Fruit fly (Drosophila melanogaster) whole organism, embryonic: ENCODE measurements around the gene CG8516.

ENCODE experiments used
- Aef1 ChIP-seq: fragments of 200-800 bp; sonication (Bioruptor generic); IDR thresholded peaks from 3 replicates; pipeline ENCODE4 v1.3.6; 2022; ENCODE audit warnings: missing biosample characterization, missing genetic modification characterization
- Atf-2 ChIP-seq: fragments of 200-800 bp; sonication (Bioruptor generic); optimal IDR thresholded peaks from 2 replicates; lab custom pipeline; 2016; ENCODE audit warnings: missing biosample characterization, missing genetic modification characterization
- Atf3 ChIP-seq: fragments of 200-800 bp; sonication (Bioruptor generic); optimal IDR thresholded peaks from 3 replicates; lab custom pipeline; 2016; ENCODE audit warnings: missing biosample characterization, missing genetic modification characterization
- CG10147 ChIP-seq: fragments of 200-800 bp; sonication (Bioruptor generic); optimal IDR thresholded peaks from 2 replicates; lab custom pipeline; 2019; ENCODE audit warnings: missing biosample characterization, mild to moderate bottlenecking, missing genetic modification characterization, moderate library complexity
- CG10543 ChIP-seq: fragments of 200-800 bp; sonication (Bioruptor generic); optimal IDR thresholded peaks from 3 replicates; lab custom pipeline; 2017; ENCODE audit warnings: missing biosample characterization, mild to moderate bottlenecking, missing genetic modification characterization, moderate library complexity
- CG10654 ChIP-seq: fragments of 200-800 bp; sonication (Bioruptor generic); optimal IDR thresholded peaks from 2 replicates; lab custom pipeline; 2016; ENCODE audit warnings: missing biosample characterization, missing genetic modification characterization
- CG10959 ChIP-seq: fragments of 200-800 bp; sonication (Bioruptor generic); IDR thresholded peaks from 2 replicates; pipeline ENCODE4 v1.3.6; 2022; ENCODE audit warnings: missing biosample characterization, missing genetic modification characterization
- CG12769 ChIP-seq: fragments of 200-800 bp; sonication (Bioruptor generic); optimal IDR thresholded peaks from 2 replicates; lab custom pipeline; 2019; ENCODE audit warnings: missing biosample characterization, mild to moderate bottlenecking, missing genetic modification characterization, moderate library complexity
- CG13296 ChIP-seq: fragments of 200-800 bp; sonication (Bioruptor generic); optimal IDR thresholded peaks from 3 replicates; lab custom pipeline; 2018; ENCODE audit warnings: missing biosample characterization, mild to moderate bottlenecking, missing genetic modification characterization
- CG18599 ChIP-seq: fragments of 200-800 bp; sonication (Bioruptor generic); optimal IDR thresholded peaks from 3 replicates; lab custom pipeline; 2017; ENCODE audit warnings: missing biosample characterization, missing genetic modification characterization, mild to moderate bottlenecking, moderate library complexity, missing genetic modification reagents
- CG2202 ChIP-seq: fragments of 200-800 bp; sonication (Bioruptor generic); optimal IDR thresholded peaks from 2 replicates; lab custom pipeline; 2018; ENCODE audit warnings: missing biosample characterization, mild to moderate bottlenecking, missing genetic modification characterization
- CG31388 ChIP-seq: fragments of 200-800 bp; sonication (Bioruptor generic); optimal IDR thresholded peaks from 2 replicates; lab custom pipeline; 2016; ENCODE audit warnings: missing biosample characterization, missing genetic modification characterization
- CG34376 ChIP-seq: fragments of 200-800 bp; sonication (Bioruptor generic); optimal IDR thresholded peaks from 2 replicates; lab custom pipeline; 2018; ENCODE audit warnings: missing biosample characterization, mild to moderate bottlenecking, missing genetic modification characterization
- CG4404 ChIP-seq: fragments of 200-800 bp; sonication (Bioruptor generic); IDR thresholded peaks from 2 replicates; pipeline ENCODE4 v1.3.6; 2022; ENCODE audit warnings: missing biosample characterization, missing genetic modification characterization
- CG5180 ChIP-seq: fragments of 200-800 bp; sonication (Bioruptor generic); optimal IDR thresholded peaks from 3 replicates; lab custom pipeline; 2017; ENCODE audit warnings: missing biosample characterization, missing genetic modification characterization, mild to moderate bottlenecking, moderate library complexity, missing genetic modification reagents
- CG5245 ChIP-seq: fragments of 200-800 bp; sonication (Bioruptor generic); optimal IDR thresholded peaks from 3 replicates; lab custom pipeline; 2016; ENCODE audit warnings: missing biosample characterization, missing genetic modification characterization
- CG6175 ChIP-seq: fragments of 200-800 bp; sonication (Bioruptor generic); IDR thresholded peaks from 3 replicates; pipeline ENCODE4 v1.3.6; 2022; ENCODE audit warnings: missing biosample characterization, missing genetic modification characterization
- CG6765 ChIP-seq: fragments of 200-800 bp; sonication (Bioruptor generic); optimal IDR thresholded peaks from 3 replicates; lab custom pipeline; 2017; ENCODE audit warnings: missing biosample characterization, mild to moderate bottlenecking, missing genetic modification characterization
- CG8290 ChIP-seq, 3 experiments: fragments of 200-800 bp; sonication (Bioruptor generic); optimal IDR thresholded peaks; 2 replicates each; lab custom pipeline; 2016 to 2019; ENCODE audit warnings: missing biosample characterization in 3 of 3, missing genetic modification characterization in 3 of 3, mild to moderate bottlenecking in 2 of 3, moderate library complexity in 1 of 3
- CG8944 ChIP-seq: fragments of 200-800 bp; sonication (Bioruptor generic); optimal IDR thresholded peaks from 3 replicates; lab custom pipeline; 2016; ENCODE audit warnings: missing biosample characterization, missing genetic modification characterization
- CG9932 ChIP-seq: fragments of 200-800 bp; sonication (Bioruptor generic); IDR thresholded peaks from 2 replicates; pipeline ENCODE4 v1.3.6; 2022; ENCODE audit warnings: missing biosample characterization, missing genetic modification characterization
- Deaf1 ChIP-seq: fragments of 200-800 bp; optimal IDR thresholded peaks from 3 replicates; lab custom pipeline; 2019; ENCODE audit warnings: missing biosample characterization, mild to moderate bottlenecking, missing genetic modification characterization, moderate library complexity
- E2f1 ChIP-seq: fragments of 200-800 bp; sonication (Bioruptor generic); IDR thresholded peaks from 2 replicates; pipeline ENCODE4 v1.3.6; 2022; ENCODE audit warnings: missing biosample characterization, missing genetic modification characterization
- GATAe ChIP-seq: fragments of 200-800 bp; sonication (Bioruptor generic); conservative IDR thresholded peaks from 2 replicates; pipeline ENCODE4 v1.3.6; 2022; ENCODE audit warnings: missing biosample characterization, missing genetic modification characterization
- HmgZ ChIP-seq: fragments of 200-800 bp; sonication (Bioruptor generic); optimal IDR thresholded peaks from 2 replicates; lab custom pipeline; 2018; ENCODE audit warnings: missing biosample characterization, mild to moderate bottlenecking, missing genetic modification characterization
- Hmr ChIP-seq: fragments of 200-800 bp; sonication (Bioruptor generic); optimal IDR thresholded peaks from 3 replicates; lab custom pipeline; 2017; ENCODE audit warnings: mild to moderate bottlenecking, missing biosample characterization, missing genetic modification reagents, missing genetic modification characterization
- Hr78 ChIP-seq, 2 experiments: fragments of 200-800 bp in 1 of 2; fragments of >200 bp in 1 of 2; sonication (Bioruptor generic) in 1 of 2; optimal IDR thresholded peaks; 2 replicates each; lab custom pipeline; 2017 to 2019; ENCODE audit warnings: missing biosample characterization in 2 of 2, missing genetic modification characterization in 2 of 2, mild to moderate bottlenecking in 1 of 2, moderate library complexity in 1 of 2
- Med ChIP-seq: fragments of 200-800 bp; sonication (Bioruptor generic); peaks from one replicate; lab custom pipeline; 2016; ENCODE audit warnings: missing biosample characterization, missing genetic modification characterization, mild to moderate bottlenecking, inconsistent platforms, moderate library complexity
- NfI ChIP-seq: fragments of 200-800 bp; sonication (Bioruptor generic); optimal IDR thresholded peaks from 3 replicates; lab custom pipeline; 2018; ENCODE audit warnings: missing biosample characterization, mild to moderate bottlenecking, missing genetic modification characterization, moderate library complexity
- PHDP ChIP-seq: fragments of 200-800 bp; sonication (Bioruptor generic); optimal IDR thresholded peaks from 3 replicates; lab custom pipeline; 2018; ENCODE audit warnings: missing biosample characterization, mild to moderate bottlenecking, missing genetic modification characterization, moderate library complexity
- Pdp1 ChIP-seq, 2 experiments: fragments of 200-800 bp; sonication (Bioruptor generic); optimal IDR thresholded peaks; 3 replicates each; lab custom pipeline; 2016; ENCODE audit warnings: missing biosample characterization in 2 of 2, missing genetic modification characterization in 2 of 2, mild to moderate bottlenecking in 1 of 2, moderate library complexity in 1 of 2
- Tbp ChIP-seq: fragments of >200 bp; optimal IDR thresholded peaks from 2 replicates; lab custom pipeline; 2018; ENCODE audit warnings: missing biosample characterization, missing genetic modification characterization
- Vsx1 ChIP-seq: fragments of 200-800 bp; sonication (Bioruptor generic); optimal IDR thresholded peaks from 2 replicates; lab custom pipeline; 2017; ENCODE audit warnings: missing biosample characterization, mild to moderate bottlenecking, missing genetic modification characterization, missing genetic modification reagents
- Xrp1 ChIP-seq: fragments of 200-800 bp; sonication (Bioruptor generic); IDR thresholded peaks from 2 replicates; pipeline ENCODE4 v1.3.6; 2022; ENCODE audit warnings: missing biosample characterization, missing genetic modification characterization
- az2 ChIP-seq: fragments of 200-800 bp; sonication (Bioruptor generic); optimal IDR thresholded peaks from 3 replicates; lab custom pipeline; 2016; ENCODE audit warnings: missing biosample characterization, missing genetic modification characterization
- bsh ChIP-seq, 2 experiments: fragments of 200-800 bp; sonication (Bioruptor generic); optimal IDR thresholded peaks; 2 replicates each; lab custom pipeline; 2017 to 2018; ENCODE audit warnings: mild to moderate bottlenecking in 2 of 2, missing biosample characterization in 2 of 2, missing genetic modification characterization in 2 of 2, moderate library complexity in 1 of 2
- chinmo ChIP-seq: fragments of 200-800 bp; sonication (Bioruptor generic); IDR thresholded peaks from 4 replicates; pipeline ENCODE4 v1.3.6; 2022; ENCODE audit warnings: missing biosample characterization, missing genetic modification characterization; ENCODE audit not compliant: partially characterized antibody
- exex ChIP-seq: fragments of 200-800 bp; sonication (Bioruptor generic); optimal IDR thresholded peaks from 4 replicates; lab custom pipeline; 2018; ENCODE audit warnings: missing biosample characterization, mild to moderate bottlenecking, missing genetic modification characterization, moderate library complexity
- fru ChIP-seq: fragments of >200 bp; optimal IDR thresholded peaks from 2 replicates; lab custom pipeline; 2017
- ftz-f1 ChIP-seq: fragments of 200-800 bp; sonication (Bioruptor generic); optimal IDR thresholded peaks from 2 replicates; lab custom pipeline; 2016; ENCODE audit warnings: missing biosample characterization, missing genetic modification characterization
- grn ChIP-seq: fragments of 200-800 bp; sonication (Bioruptor generic); optimal IDR thresholded peaks from 3 replicates; lab custom pipeline; 2017; ENCODE audit warnings: missing biosample characterization, missing genetic modification characterization
- kay ChIP-seq: fragments of 200-800 bp; sonication (Bioruptor generic); optimal IDR thresholded peaks from 2 replicates; lab custom pipeline; 2016; ENCODE audit warnings: missing biosample characterization, missing genetic modification characterization
- lab ChIP-seq: fragments of 200-800 bp; sonication (Bioruptor generic); optimal IDR thresholded peaks from 3 replicates; lab custom pipeline; 2017; ENCODE audit warnings: missing biosample characterization, missing genetic modification characterization, mild to moderate bottlenecking, moderate library complexity, missing genetic modification reagents
- mam ChIP-seq: fragments of 200-800 bp; sonication (Bioruptor generic); optimal IDR thresholded peaks from 3 replicates; lab custom pipeline; 2016; ENCODE audit warnings: missing biosample characterization, missing genetic modification characterization
- mirr ChIP-seq: fragments of 200-800 bp; sonication (Bioruptor generic); optimal IDR thresholded peaks from 3 replicates; lab custom pipeline; 2018; ENCODE audit warnings: missing biosample characterization, mild to moderate bottlenecking, missing genetic modification characterization
- mld ChIP-seq: fragments of 200-800 bp; sonication (Bioruptor generic); IDR thresholded peaks from 3 replicates; pipeline ENCODE4 v1.3.6; 2022; ENCODE audit warnings: missing biosample characterization, missing genetic modification characterization; ENCODE audit not compliant: partially characterized antibody
- sug ChIP-seq: fragments of 200-800 bp; optimal IDR thresholded peaks from 2 replicates; lab custom pipeline; 2019; ENCODE audit warnings: missing biosample characterization, mild to moderate bottlenecking, missing genetic modification characterization, moderate library complexity

CG8516 gene

DNA sequence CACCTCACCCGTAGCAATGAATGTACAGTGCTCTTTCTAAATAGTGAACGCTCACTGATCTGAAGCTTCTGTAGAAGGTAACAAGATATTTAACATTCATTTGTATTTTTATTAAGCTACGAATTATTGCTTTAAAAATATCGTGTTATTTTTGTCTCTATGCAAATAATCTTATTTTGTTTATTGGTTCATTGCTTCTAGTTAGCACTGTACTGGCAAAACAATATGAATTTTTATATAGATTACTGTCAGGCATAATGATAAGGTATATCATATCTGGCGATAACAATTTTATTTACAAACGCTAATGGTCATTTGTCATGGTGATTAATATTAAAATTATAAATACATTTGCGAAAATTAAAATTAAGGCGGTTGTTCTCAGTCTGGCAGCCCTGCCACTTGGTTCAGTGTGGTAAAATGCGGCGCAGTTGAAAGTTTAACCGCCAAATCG lies 21.5 kb upstream of the CG8516 start, which contains the start of gene CG9471 (continued):
- TF ChIP-seq az2 (GFP tag; lab: Kevin White, UChicago) (peak; percentile 93), CG9932 (peak; percentile 93), CG8944 (GFP tag; lab: Kevin White, UChicago) (peak; percentile 88), Atf-2 (GFP tag; lab: Kevin White, UChicago) (peak; percentile 82), CG34376 (peak; percentile 87), CG10147 (GFP tag; lab: Kevin White, UChicago) (peak; percentile 82), NfI (peak; percentile 91), fru (no peak), Tbp (GFP tag; lab: Kevin White, UChicago) (no peak), Xrp1 (GFP tag; lab: Robert Waterston, UW) (peak; percentile 95), mld (no peak), CG31388 (GFP tag; lab: Kevin White, UChicago) (peak; percentile 57), E2f1 (GFP tag; lab: Robert Waterston, UW) (peak; percentile 91), CG8290 (GFP tag; optimal IDR thresholded peaks at IDR 0.05; lab: Kevin White, UChicago) (peak; percentile 81), CG8290 (tag; optimal IDR thresholded peaks at IDR 0.05; lab: Kevin White, UChicago) (peak in 1 of 2 experiments; percentile 79), CG6175 (GFP tag; lab: Robert Waterston, UW) (peak; percentile 67; the same call in 1 of the 3 replicates)

DNA sequence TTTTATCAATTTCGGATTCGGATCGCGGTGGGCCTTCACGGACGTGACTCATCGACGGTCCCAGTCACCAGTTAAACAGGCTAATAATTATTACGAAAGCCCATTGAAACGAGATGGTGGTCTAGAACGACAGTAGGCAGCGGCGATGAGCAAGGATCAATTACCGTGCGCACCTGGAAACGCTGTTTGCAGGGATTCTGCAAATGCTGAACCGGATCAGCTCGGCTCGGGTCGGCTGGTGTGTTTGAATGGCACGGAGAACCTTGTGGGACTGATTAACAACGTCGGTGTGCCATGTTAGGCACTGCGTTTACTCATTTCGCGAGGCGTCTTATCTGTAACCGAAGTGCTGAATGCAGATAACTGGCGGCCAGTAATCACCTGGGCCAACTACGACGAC lies 18.9 kb upstream of the CG8516 start, which contains the start of gene Whamy:
TSS of gene Whamy (minus strand) at position 273 of the 400 bp plus-strand sequence.
- TF ChIP-seq ftz-f1: peak; percentile 49
- TF ChIP-seq CG34376: peak; percentile 76
- no peak for TF ChIP-seq CG10654 (GFP tag; lab: Kevin White, UChicago)
- TF ChIP-seq mam (GFP tag; lab: Kevin White, UChicago): no peak
- TF ChIP-seq CG12769: peak; percentile 11
- no peak for TF ChIP-seq CG2202 (tag; lab: Kevin White, UChicago)
- peak; percentile 70 for TF ChIP-seq Med (GFP tag; lab: Kevin White, UChicago)
- peak; percentile 20 for TF ChIP-seq Hmr (GFP tag; lab: Kevin White, UChicago)
- no peak for TF ChIP-seq CG4404 (GFP tag; lab: Robert Waterston, UW)
- TF ChIP-seq CG18599: peak; percentile 36
- peak; percentile 66 for TF ChIP-seq lab
- no peak for TF ChIP-seq CG6765 (GFP tag; lab: Kevin White, UChicago)
- TF ChIP-seq Aef1 (GFP tag; lab: Robert Waterston, UW): no peak
- TF ChIP-seq Pdp1 (GFP tag; optimal IDR thresholded peaks at IDR 0.05; lab: Kevin White, UChicago): peak in 1 of 2 experiments; percentile 9
- peak; percentile 44 for TF ChIP-seq kay (GFP tag; lab: Kevin White, UChicago)
- TF ChIP-seq CG5245 (GFP tag; lab: Kevin White, UChicago): no peak
- peak; percentile 21 for TF ChIP-seq HmgZ
- TF ChIP-seq Vsx1 (GFP tag; lab: Kevin White, UChicago): peak; percentile 25
- peak; percentile 74 for TF ChIP-seq exex (tag; lab: Kevin White, UChicago)
- TF ChIP-seq CG13296 (GFP tag; lab: Kevin White, UChicago): peak; percentile 5
- no peak; the same call in none of the 2 replicates for TF ChIP-seq GATAe (GFP tag; lab: Robert Waterston, UW)
- TF ChIP-seq mirr (GFP tag; lab: Kevin White, UChicago): peak; percentile 77
- TF ChIP-seq CG10543 (GFP tag; lab: Kevin White, UChicago): peak; percentile 73
- TF ChIP-seq sug (tag; lab: Kevin White, UChicago): peak; percentile 75
- no peak for TF ChIP-seq CG5180 (GFP tag; lab: Kevin White, UChicago)
- TF ChIP-seq CG10959 (GFP tag; lab: Robert Waterston, UW): no peak
- TF ChIP-seq Deaf1 (tag; lab: Kevin White, UChicago): peak; percentile 82
- TF ChIP-seq Hr78 (GFP tag; optimal IDR thresholded peaks at IDR 0.05; lab: Kevin White, UChicago): no peak
- peak; percentile 62 for TF ChIP-seq grn
- TF ChIP-seq Atf3 (GFP tag; lab: Kevin White, UChicago): no peak
- TF ChIP-seq bsh (GFP tag; optimal IDR thresholded peaks at IDR 0.05; lab: Kevin White, UChicago): no peak
- no peak for TF ChIP-seq PHDP
- 0 out of 4 replicates have a peak, but pooled peaks have one; percentile 33 for TF ChIP-seq chinmo
